Fruit fly (Drosophila melanogaster) whole organism, embryonic: ENCODE data around the gene mRpL46.

Source experiments
- Bdp1 ChIP-seq: fragments of 200-800 bp; sonication (Bioruptor generic); optimal IDR thresholded peaks from 3 replicates; lab custom pipeline; 2016; ENCODE audit warnings: missing biosample characterization, missing genetic modification characterization
- Bteb2 ChIP-seq: fragments of 200-800 bp; sonication (Bioruptor generic); optimal IDR thresholded peaks from 2 replicates; lab custom pipeline; 2016; ENCODE audit warnings: missing biosample characterization, missing genetic modification characterization
- CG10462 ChIP-seq: fragments of 200-800 bp; sonication (Bioruptor generic); optimal IDR thresholded peaks from 2 replicates; lab custom pipeline; 2016; ENCODE audit warnings: missing biosample characterization, missing genetic modification characterization
- CG11696 ChIP-seq: fragments of 200-800 bp; sonication (Bioruptor generic); IDR thresholded peaks from 2 replicates; pipeline ENCODE4 v1.3.6; 2022; ENCODE audit warnings: missing biosample characterization, missing genetic modification characterization
- CG12219 ChIP-seq: fragments of 200-800 bp; sonication (Bioruptor generic); optimal IDR thresholded peaks from 3 replicates; lab custom pipeline; 2018; ENCODE audit warnings: missing biosample characterization, mild to moderate bottlenecking, missing genetic modification characterization
- CG13424 ChIP-seq: fragments of 200-800 bp; sonication (Bioruptor generic); optimal IDR thresholded peaks from 2 replicates; lab custom pipeline; 2019; ENCODE audit warnings: missing biosample characterization, mild to moderate bottlenecking, missing genetic modification characterization, moderate library complexity
- CG2202 ChIP-seq: fragments of 200-800 bp; sonication (Bioruptor generic); optimal IDR thresholded peaks from 2 replicates; lab custom pipeline; 2018; ENCODE audit warnings: missing biosample characterization, mild to moderate bottlenecking, missing genetic modification characterization
- CG3065 ChIP-seq: fragments of 200-800 bp; sonication (Bioruptor generic); optimal IDR thresholded peaks from 2 replicates; lab custom pipeline; 2016; ENCODE audit warnings: missing biosample characterization, missing genetic modification characterization
- CG33557 ChIP-seq: fragments of 200-800 bp; sonication (Bioruptor generic); optimal IDR thresholded peaks from 2 replicates; lab custom pipeline; 2019; ENCODE audit warnings: missing biosample characterization, mild to moderate bottlenecking, missing genetic modification characterization, moderate library complexity
- CG34422 ChIP-seq: fragments of 200-800 bp; sonication (Bioruptor generic); IDR thresholded peaks from 3 replicates; pipeline ENCODE4 v1.3.6; 2022; ENCODE audit warnings: missing biosample characterization, missing genetic modification characterization
- CG3838 ChIP-seq: fragments of 200-800 bp; sonication (Bioruptor generic); optimal IDR thresholded peaks from 3 replicates; lab custom pipeline; 2016; ENCODE audit warnings: missing biosample characterization, missing genetic modification characterization
- CG4404 ChIP-seq: fragments of 200-800 bp; sonication (Bioruptor generic); IDR thresholded peaks from 2 replicates; pipeline ENCODE4 v1.3.6; 2022; ENCODE audit warnings: missing biosample characterization, missing genetic modification characterization
- CG4617 ChIP-seq: fragments of 200-800 bp; sonication (Bioruptor generic); optimal IDR thresholded peaks from 3 replicates; lab custom pipeline; 2016; ENCODE audit warnings: missing biosample characterization, missing genetic modification characterization, borderline replicate concordance
- CG4854 ChIP-seq: fragments of 200-800 bp; sonication (Bioruptor generic); optimal IDR thresholded peaks from 2 replicates; lab custom pipeline; 2016; ENCODE audit warnings: missing biosample characterization, missing genetic modification characterization, inconsistent platforms
- Dad ChIP-seq: fragments of 200-800 bp; sonication (Bioruptor generic); optimal IDR thresholded peaks from 3 replicates; lab custom pipeline; 2016; ENCODE audit warnings: missing biosample characterization, missing genetic modification characterization
- Doc3 ChIP-seq: fragments of 200-800 bp; sonication (Bioruptor generic); IDR thresholded peaks from 3 replicates; pipeline ENCODE4 v1.3.6; 2022; ENCODE audit warnings: missing biosample characterization, missing genetic modification characterization; ENCODE audit not compliant: partially characterized antibody
- Ets65A ChIP-seq: fragments of 200-800 bp; sonication (Bioruptor generic); peaks from one replicate; lab custom pipeline; 2016; ENCODE audit warnings: missing biosample characterization, missing genetic modification characterization
- Ets97D ChIP-seq: fragments of 200-800 bp; sonication (Bioruptor generic); optimal IDR thresholded peaks from 3 replicates; lab custom pipeline; 2016; ENCODE audit warnings: missing biosample characterization, missing genetic modification characterization
- Gsc ChIP-seq: fragments of 200-800 bp; sonication (Bioruptor generic); IDR thresholded peaks from 2 replicates; pipeline ENCODE4 v1.3.6; 2022; ENCODE audit warnings: missing biosample characterization, missing genetic modification characterization
- Gug ChIP-seq: fragments of 200-800 bp; sonication (Bioruptor generic); IDR thresholded peaks from 4 replicates; pipeline ENCODE4 v1.3.6; 2022; ENCODE audit warnings: missing biosample characterization, missing genetic modification characterization
- Mrtf ChIP-seq: fragments of 200-800 bp; sonication (Bioruptor generic); IDR thresholded peaks from 3 replicates; pipeline ENCODE4 v1.3.6; 2022; ENCODE audit warnings: missing biosample characterization, missing genetic modification characterization
- Nf-YC ChIP-seq: fragments of 200-800 bp; optimal IDR thresholded peaks from 3 replicates; lab custom pipeline; 2019; ENCODE audit warnings: missing biosample characterization, mild to moderate bottlenecking, missing genetic modification characterization, moderate library complexity
- Oaz ChIP-seq: fragments of 200-800 bp; sonication (Bioruptor generic); IDR thresholded peaks from 2 replicates; pipeline ENCODE4 v1.3.6; 2022; ENCODE audit warnings: missing biosample characterization, missing genetic modification characterization
- Oli ChIP-seq: fragments of 200-800 bp; sonication (Bioruptor generic); optimal IDR thresholded peaks from 2 replicates; lab custom pipeline; 2018; ENCODE audit warnings: missing biosample characterization, mild to moderate bottlenecking, missing genetic modification characterization, moderate library complexity
- PHDP ChIP-seq: fragments of 200-800 bp; sonication (Bioruptor generic); optimal IDR thresholded peaks from 3 replicates; lab custom pipeline; 2018; ENCODE audit warnings: missing biosample characterization, mild to moderate bottlenecking, missing genetic modification characterization, moderate library complexity
- Ptx1 ChIP-seq: fragments of 200-800 bp; sonication (Bioruptor generic); IDR thresholded peaks from 2 replicates; pipeline ENCODE4 v1.3.6; 2022; ENCODE audit warnings: missing biosample characterization, missing genetic modification characterization
- Rfx ChIP-seq: fragments of 200-800 bp; sonication (Bioruptor generic); IDR thresholded peaks from 2 replicates; pipeline ENCODE4 v1.3.6; 2022; ENCODE audit warnings: missing biosample characterization, missing genetic modification characterization
- Rx ChIP-seq: fragments of 200-800 bp; sonication (Bioruptor generic); IDR thresholded peaks from 2 replicates; pipeline ENCODE4 v1.3.6; 2022; ENCODE audit warnings: missing biosample characterization, missing genetic modification characterization
- Usf ChIP-seq: fragments of 200-800 bp; sonication (Bioruptor generic); optimal IDR thresholded peaks from 2 replicates; lab custom pipeline; 2017; ENCODE audit warnings: missing genotype, missing biosample characterization, missing genetic modification characterization
- ara ChIP-seq: fragments of 200-800 bp; sonication (Bioruptor generic); IDR thresholded peaks from 2 replicates; pipeline ENCODE4 v1.3.6; 2022; ENCODE audit warnings: missing biosample characterization, missing genetic modification characterization
- bbx ChIP-seq: fragments of 200-800 bp; sonication (Bioruptor generic); IDR thresholded peaks from 2 replicates; pipeline ENCODE4 v1.3.6; 2022; ENCODE audit warnings: missing biosample characterization, missing genetic modification characterization; ENCODE audit not compliant: partially characterized antibody
- cwo ChIP-seq: fragments of 200-800 bp; sonication (Bioruptor generic); optimal IDR thresholded peaks from 3 replicates; lab custom pipeline; 2017; ENCODE audit warnings: missing biosample characterization, missing genetic modification characterization, mild to moderate bottlenecking, moderate library complexity, missing genetic modification reagents
- dan ChIP-seq: fragments of 200-800 bp; sonication (Bioruptor generic); IDR thresholded peaks from 2 replicates; pipeline ENCODE4 v1.3.6; 2022; ENCODE audit warnings: missing biosample characterization, missing genetic modification characterization
- dm ChIP-seq: fragments of 200-800 bp; sonication (Bioruptor generic); optimal IDR thresholded peaks from 3 replicates; lab custom pipeline; 2016; ENCODE audit warnings: missing biosample characterization, missing genetic modification characterization
- dysf ChIP-seq: fragments of 200-800 bp; sonication (Bioruptor generic); IDR thresholded peaks from 3 replicates; pipeline ENCODE4 v1.3.6; 2022; ENCODE audit warnings: missing biosample characterization, missing genetic modification characterization
- en ChIP-seq: fragments of 200-800 bp; sonication (Bioruptor generic); optimal IDR thresholded peaks from 2 replicates; lab custom pipeline; 2016; ENCODE audit warnings: missing biosample characterization, missing genetic modification characterization
- fd64A ChIP-seq: fragments of 200-800 bp; sonication (Bioruptor generic); optimal IDR thresholded peaks from 3 replicates; lab custom pipeline; 2018; ENCODE audit warnings: missing biosample characterization, mild to moderate bottlenecking, missing genetic modification characterization
- insv ChIP-seq, 2 experiments: fragments of 200-800 bp; sonication (Bioruptor generic); optimal IDR thresholded peaks; 3 replicates each; lab custom pipeline; 2016 to 2018; ENCODE audit warnings: missing biosample characterization in 2 of 2, missing genetic modification characterization in 2 of 2
- inv ChIP-seq: fragments of 200-800 bp; sonication (Bioruptor generic); IDR thresholded peaks from 2 replicates; pipeline ENCODE4 v1.3.6; 2022; ENCODE audit warnings: missing biosample characterization, missing genetic modification characterization; ENCODE audit not compliant: partially characterized antibody
- lab ChIP-seq: fragments of 200-800 bp; sonication (Bioruptor generic); optimal IDR thresholded peaks from 3 replicates; lab custom pipeline; 2017; ENCODE audit warnings: missing biosample characterization, missing genetic modification characterization, mild to moderate bottlenecking, moderate library complexity, missing genetic modification reagents
- luna ChIP-seq: fragments of 200-800 bp; sonication (Bioruptor generic); optimal IDR thresholded peaks from 2 replicates; lab custom pipeline; 2016; ENCODE audit warnings: missing biosample characterization, missing genetic modification characterization
- nau ChIP-seq: fragments of 200-800 bp; sonication (Bioruptor generic); optimal IDR thresholded peaks from 3 replicates; lab custom pipeline; 2017; ENCODE audit warnings: missing biosample characterization, mild to moderate bottlenecking, missing genetic modification characterization, missing genetic modification reagents
- repo ChIP-seq: fragments of 200-800 bp; sonication (Bioruptor generic); optimal IDR thresholded peaks from 2 replicates; lab custom pipeline; 2016; ENCODE audit warnings: missing biosample characterization, missing genetic modification characterization
- sim ChIP-seq: fragments of 200-800 bp; sonication (Bioruptor generic); IDR thresholded peaks from 2 replicates; pipeline ENCODE4 v1.3.6; 2022; ENCODE audit warnings: missing biosample characterization, missing genetic modification characterization
- sima ChIP-seq: fragments of 200-800 bp; sonication (Bioruptor generic); optimal IDR thresholded peaks from 2 replicates; lab custom pipeline; 2016; ENCODE audit warnings: missing biosample characterization, missing genetic modification characterization
- so ChIP-seq: fragments of 200-800 bp; sonication (Bioruptor generic); IDR thresholded peaks from 3 replicates; pipeline ENCODE4 v1.3.6; 2022; ENCODE audit warnings: missing biosample characterization, missing genetic modification characterization
- sr ChIP-seq: fragments of 200-800 bp; sonication (Bioruptor generic); IDR thresholded peaks from 3 replicates; pipeline ENCODE4 v1.3.6; 2022; ENCODE audit warnings: missing biosample characterization, missing genetic modification characterization
- sug ChIP-seq: fragments of 200-800 bp; optimal IDR thresholded peaks from 2 replicates; lab custom pipeline; 2019; ENCODE audit warnings: missing biosample characterization, mild to moderate bottlenecking, missing genetic modification characterization, moderate library complexity
- wdn ChIP-seq: fragments of 200-800 bp; sonication (Bioruptor generic); IDR thresholded peaks from 2 replicates; pipeline ENCODE4 v1.3.6; 2022; ENCODE audit warnings: missing biosample characterization, missing genetic modification characterization
- wor ChIP-seq: fragments of 200-800 bp; sonication (Bioruptor generic); IDR thresholded peaks from 2 replicates; pipeline ENCODE4 v1.3.6; 2022; ENCODE audit warnings: missing biosample characterization, missing genetic modification characterization

The mRpL46 gene

DNA sequence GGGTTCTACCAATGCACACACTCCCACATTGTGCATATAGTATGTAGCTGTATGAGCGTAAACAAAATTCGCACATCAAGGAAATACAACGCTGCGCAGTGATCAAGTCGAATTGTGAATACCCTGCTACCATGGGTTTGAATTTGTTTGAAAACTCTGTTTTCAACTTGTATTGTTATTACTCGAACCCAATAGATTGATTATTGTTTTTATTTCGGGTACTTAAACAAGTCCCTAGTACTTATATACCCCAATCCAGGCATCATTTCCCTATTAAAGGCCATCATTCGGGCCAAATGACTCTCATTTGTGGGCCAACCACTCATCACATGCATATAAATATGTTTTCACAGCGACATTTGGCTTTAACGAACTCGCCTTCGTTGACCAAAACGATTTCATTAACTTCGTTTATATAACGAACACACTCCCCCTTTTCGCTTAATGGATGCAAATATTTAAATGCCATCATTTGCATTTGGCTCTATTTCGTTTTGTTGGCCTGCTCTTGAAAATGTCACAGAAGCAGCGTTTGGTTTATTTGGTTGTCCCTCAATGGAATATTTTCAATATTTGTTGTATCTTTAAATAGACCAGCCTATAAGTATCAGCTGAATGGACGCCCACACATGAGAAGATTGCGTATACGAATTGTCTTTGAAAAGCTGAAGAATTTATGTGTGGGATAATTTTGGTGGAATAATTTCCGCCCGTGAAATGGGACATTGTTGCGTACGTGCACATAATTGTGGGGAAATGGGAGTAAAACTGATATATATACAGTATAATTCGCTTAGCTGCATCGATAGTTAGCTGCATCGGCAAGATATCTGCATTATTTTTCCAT is 36.9 kb upstream of the mRpL46 start (continued):
- TF ChIP-seq CG33557 (GFP tag; lab: Kevin White, UChicago), result no peak
- peak; percentile 76 for TF ChIP-seq CG13424 (tag; lab: Kevin White, UChicago)
- TF ChIP-seq luna, result no peak
- TF ChIP-seq PHDP, result peak; percentile 53
- peak; percentile 80; the same call in 2 of the 3 replicates for TF ChIP-seq CG34422 (GFP tag; lab: Robert Waterston, UW)
- peak; percentile 73 for TF ChIP-seq CG12219 (GFP tag; lab: Kevin White, UChicago)
- no peak for TF ChIP-seq CG3065
- no peak for TF ChIP-seq sima
- TF ChIP-seq fd64A (GFP tag; lab: Kevin White, UChicago), result no peak
- TF ChIP-seq Nf-YC (tag; lab: Kevin White, UChicago), result peak; percentile 36
- TF ChIP-seq bbx (GFP tag; lab: Robert Waterston, UW), result no peak
- peak; percentile 22 for TF ChIP-seq sug
- peak; percentile 87 for TF ChIP-seq Rfx (GFP tag; lab: Robert Waterston, UW)
- TF ChIP-seq Oli (tag; lab: Kevin White, UChicago), result peak; percentile 83
- peak; percentile 66 for TF ChIP-seq wdn (GFP tag; lab: Robert Waterston, UW)
- no peak for TF ChIP-seq ara (GFP tag; lab: Robert Waterston, UW)
- peak; percentile 51; the same call in 1 of the 2 replicates for TF ChIP-seq CG4404
- TF ChIP-seq inv (GFP tag; lab: Robert Waterston, UW), result no peak
- TF ChIP-seq dm (GFP tag; lab: Kevin White, UChicago), result peak; percentile 23
- TF ChIP-seq Rx (GFP tag; lab: Robert Waterston, UW), result peak; percentile 74
- peak; percentile 89 for TF ChIP-seq Ptx1
- TF ChIP-seq CG10462 (GFP tag; lab: Kevin White, UChicago), result peak; percentile 0
- no peak for TF ChIP-seq sim (GFP tag; lab: Robert Waterston, UW)
- TF ChIP-seq CG4617 (GFP tag; lab: Kevin White, UChicago), result no peak
- TF ChIP-seq dan (GFP tag; lab: Robert Waterston, UW), result no peak
- TF ChIP-seq Gug (GFP tag; lab: Robert Waterston, UW), result peak; percentile 62
- TF ChIP-seq Bdp1 (GFP tag; lab: Kevin White, UChicago), result no peak
- peak; percentile 92 for TF ChIP-seq sr (GFP tag; lab: Robert Waterston, UW)
- peak; percentile 1 for TF ChIP-seq en (GFP tag; lab: Kevin White, UChicago)
- no peak for TF ChIP-seq CG4854
- TF ChIP-seq CG3838 (GFP tag; lab: Kevin White, UChicago), result no peak
- peak; percentile 81 for TF ChIP-seq so (GFP tag; lab: Robert Waterston, UW)
- TF ChIP-seq wor, result peak; percentile 40; the same call in 1 of the 2 replicates
- no peak for TF ChIP-seq repo (GFP tag; lab: Kevin White, UChicago)
- TF ChIP-seq Doc3 (GFP tag; lab: Robert Waterston, UW), result no peak
- no peak for TF ChIP-seq insv (GFP tag; optimal IDR thresholded peaks at IDR 0.05; lab: Kevin White, UChicago)
- peak; percentile 94 for TF ChIP-seq Ets65A
- peak; percentile 32; the same call in 1 of the 2 replicates for TF ChIP-seq CG11696 (GFP tag; lab: Robert Waterston, UW)
- TF ChIP-seq Mrtf (GFP tag; lab: Robert Waterston, UW), result peak; percentile 70; the same call in 2 of the 3 replicates
- TF ChIP-seq cwo (GFP tag; lab: Kevin White, UChicago), result no peak
- peak; percentile 65 for TF ChIP-seq Bteb2
- no peak for TF ChIP-seq Dad
- peak; percentile 79 for TF ChIP-seq Oaz (GFP tag; lab: Robert Waterston, UW)
- TF ChIP-seq nau (GFP tag; lab: Kevin White, UChicago), result no peak
- peak; percentile 19 for TF ChIP-seq Ets97D
- TF ChIP-seq dysf, result peak; percentile 88
- TF ChIP-seq Gsc (GFP tag; lab: Robert Waterston, UW), result 0 out of 2 replicates have a peak, but pooled peaks have one; percentile 30
- TF ChIP-seq lab (GFP tag; lab: Kevin White, UChicago), result no peak
- no peak for TF ChIP-seq CG2202 (tag; lab: Kevin White, UChicago)
- TF ChIP-seq Usf (GFP tag; lab: Kevin White, UChicago), result peak; percentile 26
